Fruit fly (Drosophila melanogaster) whole organism, embryonic: ENCODE results near the gene dmGlut.

Source experiments
- ATbp ChIP-seq: fragments of 200-800 bp; sonication (Bioruptor generic); optimal IDR thresholded peaks from 2 replicates; lab custom pipeline; 2017; ENCODE audit warnings: missing biosample characterization, mild to moderate bottlenecking, missing genetic modification characterization, missing genetic modification reagents
- CG1024 ChIP-seq: fragments of 200-800 bp; sonication (Bioruptor generic); IDR thresholded peaks from 2 replicates; pipeline ENCODE4 v1.3.6; 2022; ENCODE audit warnings: missing biosample characterization, missing genetic modification characterization
- CG10979 ChIP-seq: fragments of 200-800 bp; sonication (Bioruptor generic); optimal IDR thresholded peaks from 2 replicates; lab custom pipeline; 2018; ENCODE audit warnings: missing biosample characterization, mild to moderate bottlenecking, missing genetic modification characterization, moderate library complexity
- CG11093 ChIP-seq: fragments of 200-800 bp; sonication (Bioruptor generic); IDR thresholded peaks from 3 replicates; pipeline ENCODE4 v1.3.6; 2022; ENCODE audit warnings: missing biosample characterization, missing genetic modification characterization
- CG11504 ChIP-seq: fragments of 200-800 bp; sonication (Bioruptor generic); optimal IDR thresholded peaks from 3 replicates; lab custom pipeline; 2019; ENCODE audit warnings: missing biosample characterization, mild to moderate bottlenecking, missing genetic modification characterization, moderate library complexity
- CG12219 ChIP-seq: fragments of 200-800 bp; sonication (Bioruptor generic); optimal IDR thresholded peaks from 3 replicates; lab custom pipeline; 2018; ENCODE audit warnings: missing biosample characterization, mild to moderate bottlenecking, missing genetic modification characterization
- CG12769 ChIP-seq: fragments of 200-800 bp; sonication (Bioruptor generic); optimal IDR thresholded peaks from 2 replicates; lab custom pipeline; 2019; ENCODE audit warnings: missing biosample characterization, mild to moderate bottlenecking, missing genetic modification characterization, moderate library complexity
- CG13775 ChIP-seq: fragments of 200-800 bp; sonication (Bioruptor generic); optimal IDR thresholded peaks from 3 replicates; lab custom pipeline; 2017; ENCODE audit warnings: missing biosample characterization, mild to moderate bottlenecking, missing genetic modification characterization
- CG17186 ChIP-seq: fragments of 200-800 bp; sonication (Bioruptor generic); optimal IDR thresholded peaks from 3 replicates; lab custom pipeline; 2017; ENCODE audit warnings: missing biosample characterization, missing genetic modification reagents, missing genetic modification characterization
- CG17612 ChIP-seq: fragments of 200-800 bp; sonication (Bioruptor generic); IDR thresholded peaks from 2 replicates; pipeline ENCODE4 v1.3.6; 2022; ENCODE audit warnings: missing biosample characterization, missing genetic modification characterization
- CG2120 ChIP-seq: fragments of 200-800 bp; sonication (Bioruptor generic); optimal IDR thresholded peaks from 3 replicates; lab custom pipeline; 2016; ENCODE audit warnings: missing biosample characterization, missing genetic modification characterization
- CG2678 ChIP-seq: fragments of 200-800 bp; sonication (Bioruptor generic); optimal IDR thresholded peaks from 3 replicates; lab custom pipeline; 2019; ENCODE audit warnings: missing biosample characterization, mild to moderate bottlenecking, missing genetic modification characterization, moderate library complexity
- CG42726 ChIP-seq: fragments of 200-800 bp; sonication (Bioruptor generic); IDR thresholded peaks from 2 replicates; pipeline ENCODE4 v1.3.6; 2022; ENCODE audit warnings: missing biosample characterization, missing genetic modification characterization; ENCODE audit not compliant: partially characterized antibody
- CG6272 ChIP-seq: fragments of 200-800 bp; sonication (Bioruptor generic); IDR thresholded peaks from 2 replicates; pipeline ENCODE4 v1.3.6; 2022; ENCODE audit warnings: missing biosample characterization, missing genetic modification characterization
- CG6854 ChIP-seq: fragments of 200-800 bp; sonication (Bioruptor generic); optimal IDR thresholded peaks from 3 replicates; lab custom pipeline; 2017; ENCODE audit warnings: missing biosample characterization, mild to moderate bottlenecking, missing genetic modification characterization
- CG7372 ChIP-seq: fragments of 200-800 bp; sonication (Bioruptor generic); IDR thresholded peaks from 2 replicates; pipeline ENCODE4 v1.3.6; 2022; ENCODE audit warnings: missing biosample characterization, missing genetic modification characterization
- CG7556 ChIP-seq: fragments of 200-800 bp; sonication (Bioruptor generic); optimal IDR thresholded peaks from 2 replicates; lab custom pipeline; 2017; ENCODE audit warnings: missing biosample characterization, mild to moderate bottlenecking, missing genetic modification characterization
- CG7839 ChIP-seq: fragments of 200-800 bp; sonication (Bioruptor generic); optimal IDR thresholded peaks from 3 replicates; lab custom pipeline; 2018; ENCODE audit warnings: missing biosample characterization, mild to moderate bottlenecking, missing genetic modification characterization, moderate library complexity
- CG8478 ChIP-seq: fragments of >200 bp; optimal IDR thresholded peaks from 2 replicates; lab custom pipeline; 2018
- CG9437 ChIP-seq: fragments of 200-800 bp; sonication (Bioruptor generic); optimal IDR thresholded peaks from 2 replicates; lab custom pipeline; 2018; ENCODE audit warnings: missing biosample characterization, mild to moderate bottlenecking, missing genetic modification characterization
- CHES-1-like ChIP-seq: fragments of 200-800 bp; sonication (Bioruptor generic); optimal IDR thresholded peaks from 2 replicates; lab custom pipeline; 2016; ENCODE audit warnings: missing biosample characterization, missing genetic modification characterization
- Doc3 ChIP-seq: fragments of 200-800 bp; sonication (Bioruptor generic); IDR thresholded peaks from 3 replicates; pipeline ENCODE4 v1.3.6; 2022; ENCODE audit warnings: missing biosample characterization, missing genetic modification characterization; ENCODE audit not compliant: partially characterized antibody
- Ets97D ChIP-seq: fragments of 200-800 bp; sonication (Bioruptor generic); optimal IDR thresholded peaks from 3 replicates; lab custom pipeline; 2016; ENCODE audit warnings: missing biosample characterization, missing genetic modification characterization
- HLH4C ChIP-seq: fragments of 200-800 bp; sonication (Bioruptor generic); IDR thresholded peaks from 3 replicates; pipeline ENCODE4 v1.3.6; 2022; ENCODE audit warnings: missing biosample characterization, missing genetic modification characterization; ENCODE audit not compliant: partially characterized antibody
- Hmr ChIP-seq: fragments of 200-800 bp; sonication (Bioruptor generic); optimal IDR thresholded peaks from 3 replicates; lab custom pipeline; 2017; ENCODE audit warnings: mild to moderate bottlenecking, missing biosample characterization, missing genetic modification reagents, missing genetic modification characterization
- MBD-R2 ChIP-seq: fragments of 200-800 bp; sonication (Bioruptor generic); IDR thresholded peaks from 2 replicates; pipeline ENCODE4 v1.3.6; 2022; ENCODE audit warnings: missing biosample characterization, missing genetic modification characterization
- MESR4 ChIP-seq: fragments of 200-800 bp; sonication (Bioruptor generic); optimal IDR thresholded peaks from 2 replicates; lab custom pipeline; 2018; ENCODE audit warnings: missing biosample characterization, mild to moderate bottlenecking, missing genetic modification characterization, moderate library complexity
- Nf-YB ChIP-seq: fragments of 200-800 bp; sonication (Bioruptor generic); optimal IDR thresholded peaks from 3 replicates; lab custom pipeline; 2019; ENCODE audit warnings: missing biosample characterization, mild to moderate bottlenecking, missing genetic modification characterization, moderate library complexity
- Sin3A ChIP-seq: fragments of >200 bp; optimal IDR thresholded peaks from 2 replicates; lab custom pipeline; 2018
- Six4 ChIP-seq: fragments of 200-800 bp; sonication (Bioruptor generic); optimal IDR thresholded peaks from 2 replicates; lab custom pipeline; 2016; ENCODE audit warnings: missing biosample characterization, missing genetic modification characterization
- Sox102F ChIP-seq: fragments of 200-800 bp; sonication (Bioruptor generic); optimal IDR thresholded peaks from 2 replicates; lab custom pipeline; 2018; ENCODE audit warnings: missing biosample characterization, mild to moderate bottlenecking, missing genetic modification characterization, moderate library complexity
- Vsx1 ChIP-seq: fragments of 200-800 bp; sonication (Bioruptor generic); optimal IDR thresholded peaks from 2 replicates; lab custom pipeline; 2017; ENCODE audit warnings: missing biosample characterization, mild to moderate bottlenecking, missing genetic modification characterization, missing genetic modification reagents
- Xrp1 ChIP-seq: fragments of 200-800 bp; sonication (Bioruptor generic); IDR thresholded peaks from 2 replicates; pipeline ENCODE4 v1.3.6; 2022; ENCODE audit warnings: missing biosample characterization, missing genetic modification characterization
- bab2 ChIP-seq: fragments of 200-800 bp; sonication (Bioruptor generic); optimal IDR thresholded peaks from 2 replicates; lab custom pipeline; 2016; ENCODE audit warnings: missing biosample characterization, missing genetic modification characterization
- bsh ChIP-seq, 2 experiments: fragments of 200-800 bp; sonication (Bioruptor generic); optimal IDR thresholded peaks; 2 replicates each; lab custom pipeline; 2017 to 2018; ENCODE audit warnings: mild to moderate bottlenecking in 2 of 2, missing biosample characterization in 2 of 2, missing genetic modification characterization in 2 of 2, moderate library complexity in 1 of 2
- dmrt99B ChIP-seq: fragments of 200-800 bp; sonication (Bioruptor generic); optimal IDR thresholded peaks from 2 replicates; lab custom pipeline; 2018; ENCODE audit warnings: missing biosample characterization, mild to moderate bottlenecking, missing genetic modification characterization, moderate library complexity
- ems ChIP-seq: fragments of 200-800 bp; sonication (Bioruptor generic); optimal IDR thresholded peaks from 3 replicates; lab custom pipeline; 2016; ENCODE audit warnings: missing biosample characterization, missing genetic modification characterization
- fd96Cb ChIP-seq: fragments of 200-800 bp; sonication (Bioruptor generic); optimal IDR thresholded peaks from 2 replicates; lab custom pipeline; 2018; ENCODE audit warnings: missing biosample characterization, mild to moderate bottlenecking, missing genetic modification characterization, moderate library complexity
- fu2 ChIP-seq: fragments of 200-800 bp; sonication (Bioruptor generic); optimal IDR thresholded peaks from 2 replicates; lab custom pipeline; 2016; ENCODE audit warnings: missing biosample characterization, missing genetic modification characterization
- jing ChIP-seq: fragments of 200-800 bp; sonication (Bioruptor generic); optimal IDR thresholded peaks from 2 replicates; lab custom pipeline; 2018; ENCODE audit warnings: missing biosample characterization, mild to moderate bottlenecking, missing genetic modification characterization
- nerfin-1 ChIP-seq: fragments of 200-800 bp; sonication (Bioruptor generic); optimal IDR thresholded peaks from 3 replicates; lab custom pipeline; 2019; ENCODE audit warnings: missing biosample characterization, mild to moderate bottlenecking, missing genetic modification characterization, moderate library complexity
- p53 ChIP-seq: fragments of 200-800 bp; sonication (Bioruptor generic); optimal IDR thresholded peaks from 2 replicates; lab custom pipeline; 2016; ENCODE audit warnings: missing biosample characterization, missing genetic modification characterization
- sd ChIP-seq: fragments of 200-800 bp; sonication (Bioruptor generic); optimal IDR thresholded peaks from 3 replicates; lab custom pipeline; 2018; ENCODE audit warnings: missing biosample characterization, mild to moderate bottlenecking, missing genetic modification characterization, moderate library complexity
- sna ChIP-seq: fragments of 200-800 bp; sonication (Bioruptor generic); IDR thresholded peaks from 2 replicates; pipeline ENCODE4 v1.3.6; 2022; ENCODE audit warnings: missing biosample characterization, missing genetic modification characterization; ENCODE audit not compliant: partially characterized antibody
- sug ChIP-seq: fragments of 200-800 bp; optimal IDR thresholded peaks from 2 replicates; lab custom pipeline; 2019; ENCODE audit warnings: missing biosample characterization, mild to moderate bottlenecking, missing genetic modification characterization, moderate library complexity
- tna ChIP-seq: fragments of 200-800 bp; sonication (Bioruptor generic); IDR thresholded peaks from 2 replicates; pipeline ENCODE4 v1.3.6; 2022; ENCODE audit warnings: missing biosample characterization, missing genetic modification characterization; ENCODE audit not compliant: partially characterized antibody
- unpg ChIP-seq: fragments of 200-800 bp; sonication (Bioruptor generic); optimal IDR thresholded peaks from 3 replicates; lab custom pipeline; 2018; ENCODE audit warnings: missing biosample characterization, mild to moderate bottlenecking, missing genetic modification characterization, moderate library complexity
- z ChIP-seq: fragments of 200-800 bp; sonication (Bioruptor generic); IDR thresholded peaks from 3 replicates; pipeline ENCODE4 v1.3.6; 2022; ENCODE audit warnings: missing biosample characterization, missing genetic modification characterization

dmGlut gene

DNA sequence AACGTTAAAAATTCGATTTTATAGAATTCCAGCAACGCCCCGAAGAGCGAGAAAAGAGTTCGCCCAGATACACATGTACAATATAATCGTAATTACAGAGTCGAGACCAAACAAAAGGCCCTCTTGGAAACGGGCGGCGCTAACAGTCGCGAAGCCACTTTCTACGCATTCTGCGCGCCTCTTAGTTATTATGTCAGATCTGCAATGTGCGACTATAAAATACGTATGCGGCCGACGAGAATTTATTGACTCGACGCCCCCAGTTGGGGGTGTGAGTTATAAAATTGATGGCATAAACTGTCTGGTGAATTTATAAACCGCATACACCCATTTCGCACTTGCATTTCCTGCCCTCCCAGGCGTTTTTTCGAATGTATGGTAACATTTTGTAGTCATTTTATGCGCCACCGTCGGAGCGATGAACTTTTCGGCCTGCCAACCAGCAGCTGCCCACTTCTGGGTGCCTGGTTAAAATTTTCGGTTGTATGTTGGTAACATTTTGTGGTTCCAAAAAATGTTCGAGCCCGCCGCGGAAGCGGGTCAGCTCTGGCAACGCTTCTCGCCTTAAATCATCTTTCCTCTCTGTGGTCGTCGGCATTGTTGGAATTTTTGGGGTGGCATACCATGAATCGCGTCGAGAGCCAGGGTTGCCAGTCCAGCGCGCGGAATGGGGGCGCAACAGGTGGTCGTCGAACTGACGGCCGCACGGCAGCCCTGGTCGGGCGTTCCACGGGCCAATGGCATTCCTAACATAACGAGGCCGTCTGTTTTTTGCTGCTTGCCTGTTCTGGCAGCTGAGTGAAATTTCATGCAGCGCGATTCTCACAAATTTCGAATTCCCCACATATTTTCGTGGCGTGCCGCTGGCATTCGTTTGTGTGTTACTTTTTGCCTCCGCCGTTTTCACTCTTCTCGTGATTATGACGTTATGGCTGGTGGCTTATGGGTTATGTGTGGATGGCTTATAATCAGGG, 15.3 kb upstream of the dmGlut start (continued):
- TF ChIP-seq Doc3 (GFP tag; lab: Robert Waterston, UW) = no peak
- TF ChIP-seq CG7839 (tag; lab: Kevin White, UChicago) = peak; percentile 60
- TF ChIP-seq sug = peak; percentile 100
- peak; percentile 47 for TF ChIP-seq p53 (GFP tag; lab: Kevin White, UChicago)
- peak; percentile 88 for TF ChIP-seq Nf-YB (GFP tag; lab: Kevin White, UChicago)
- no peak for TF ChIP-seq CG42726 (GFP tag; lab: Robert Waterston, UW)
- TF ChIP-seq sna (GFP tag; lab: Robert Waterston, UW) = no peak
- TF ChIP-seq dmrt99B (tag; lab: Kevin White, UChicago) = peak; percentile 72
- TF ChIP-seq fu2 (GFP tag; lab: Kevin White, UChicago) = peak; percentile 58
- TF ChIP-seq CG12769 (tag; lab: Kevin White, UChicago) = peak; percentile 98
- peak; percentile 63 for TF ChIP-seq CG17186 (GFP tag; lab: Kevin White, UChicago)
- TF ChIP-seq Hmr (GFP tag; lab: Kevin White, UChicago) = peak; percentile 92
- TF ChIP-seq CG13775 (GFP tag; lab: Kevin White, UChicago) = peak; percentile 30
- peak; percentile 51 for TF ChIP-seq Vsx1 (GFP tag; lab: Kevin White, UChicago)
- TF ChIP-seq Ets97D = peak; percentile 76
- peak; percentile 60 for TF ChIP-seq CG12219 (GFP tag; lab: Kevin White, UChicago)
- TF ChIP-seq MESR4 (GFP tag; lab: Kevin White, UChicago) = peak; percentile 4
- no peak for TF ChIP-seq jing (GFP tag; lab: Kevin White, UChicago)
- TF ChIP-seq Sin3A = peak; percentile 1
- TF ChIP-seq CG1024 (GFP tag; lab: Robert Waterston, UW) = no peak
- TF ChIP-seq CG9437 (GFP tag; lab: Kevin White, UChicago) = no peak
- TF ChIP-seq ems (GFP tag; lab: Kevin White, UChicago) = peak; percentile 74
- TF ChIP-seq CG2678 (tag; lab: Kevin White, UChicago) = peak; percentile 71
- TF ChIP-seq nerfin-1 (tag; lab: Kevin White, UChicago) = peak; percentile 100
- peak; percentile 100 for TF ChIP-seq sd (tag; lab: Kevin White, UChicago)
- TF ChIP-seq bab2 (GFP tag; lab: Kevin White, UChicago) = peak; percentile 62
- peak; percentile 80 for TF ChIP-seq CG11504 (tag; lab: Kevin White, UChicago)
- peak; percentile 80 for TF ChIP-seq CG6272 (GFP tag; lab: Robert Waterston, UW)
- no peak for TF ChIP-seq tna
- TF ChIP-seq Xrp1 (GFP tag; lab: Robert Waterston, UW) = no peak
- TF ChIP-seq CG11093 (GFP tag; lab: Robert Waterston, UW) = peak; percentile 66; the same call in 2 of the 3 replicates
- no peak for TF ChIP-seq z
- peak; percentile 58 for TF ChIP-seq Six4
- TF ChIP-seq bsh (GFP tag; optimal IDR thresholded peaks at IDR 0.05; lab: Kevin White, UChicago) = peak; percentile 26 to 63
- TF ChIP-seq CHES-1-like = peak; percentile 91
- peak; percentile 81 for TF ChIP-seq CG7556
- TF ChIP-seq CG7372 (GFP tag; lab: Robert Waterston, UW) = no peak
- peak; percentile 57 for TF ChIP-seq unpg (GFP tag; lab: Kevin White, UChicago)
- peak; percentile 88 for TF ChIP-seq CG2120
- peak; percentile 66 for TF ChIP-seq ATbp (GFP tag; lab: Kevin White, UChicago)
- peak; percentile 39 for TF ChIP-seq CG6854 (GFP tag; lab: Kevin White, UChicago)
- peak; percentile 26 for TF ChIP-seq fd96Cb (tag; lab: Kevin White, UChicago)
- TF ChIP-seq CG10979 (tag; lab: Kevin White, UChicago) = peak; percentile 65
- peak; percentile 57 for TF ChIP-seq Sox102F (GFP tag; lab: Kevin White, UChicago)
- TF ChIP-seq HLH4C = no peak
- no peak for TF ChIP-seq CG8478 (lab: Kevin White, UChicago)
- TF ChIP-seq CG17612 (GFP tag; lab: Robert Waterston, UW) = no peak
- TF ChIP-seq MBD-R2 (GFP tag; lab: Robert Waterston, UW) = no peak
